Fruit fly (Drosophila melanogaster) whole organism, larva: Measurements from ENCODE around the gene Bruce.
"Not testable (repeated sequence)": the region's sequence is repeated elsewhere in the genome, so short reads cannot be mapped to it uniquely, and the experiment has no call there.

Experiments used
- noc ChIP-seq: fragments of 200-800 bp; sonication (Bioruptor generic); optimal IDR thresholded peaks from 3 replicates; lab custom pipeline; 2019; ENCODE audit warnings: missing biosample characterization, mild to moderate bottlenecking, missing genetic modification characterization, moderate library complexity

The Bruce gene

DNA sequence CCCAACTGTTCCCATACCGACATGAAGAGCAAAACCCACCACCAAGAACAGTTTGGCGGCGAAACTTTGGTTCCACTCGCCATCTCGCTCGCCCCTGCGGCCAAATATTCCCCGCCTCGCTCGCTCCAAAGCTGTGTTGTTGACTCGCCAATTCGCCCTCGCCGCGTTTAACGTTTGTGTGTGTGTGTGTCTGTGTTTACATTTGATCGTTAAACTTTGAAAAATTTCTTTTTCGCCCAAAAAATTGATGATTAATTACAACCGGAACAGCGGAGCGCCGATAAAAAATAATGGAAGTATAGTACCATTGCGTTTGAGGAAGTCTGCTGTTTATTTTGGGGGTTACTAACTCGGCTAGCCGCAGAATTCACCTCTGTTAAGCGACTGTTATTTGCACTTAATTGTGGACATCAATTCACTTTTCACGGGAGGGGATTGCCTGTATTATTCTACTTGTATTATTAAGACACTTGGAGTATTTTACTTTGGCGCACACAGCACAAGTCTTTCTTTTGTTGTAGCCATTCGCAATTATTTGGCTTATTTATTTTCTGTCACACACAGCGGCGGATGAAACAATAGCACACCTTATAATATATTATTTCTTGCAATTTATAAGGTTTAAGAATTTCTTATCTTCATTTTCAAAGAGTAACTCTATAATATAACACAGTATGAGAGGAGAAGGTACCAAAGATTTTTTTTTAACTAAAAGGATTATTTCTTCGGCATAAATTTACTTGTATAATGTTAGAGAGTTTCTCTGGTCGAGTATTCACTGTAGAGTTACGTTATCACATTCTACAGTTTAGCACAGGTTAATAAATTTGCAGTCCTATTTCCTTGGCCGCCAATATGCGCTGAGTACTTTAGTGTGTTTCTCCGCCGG is 19.8 kb upstream of the Bruce start:
- peak; percentile 84 for TF ChIP-seq noc (tag; lab: Kevin White, UChicago)

- no peak for TF ChIP-seq noc (tag; lab: Kevin White, UChicago)
Observed at dm6 chr3R:10349987-10350386, 18.8 kb upstream of the Bruce start, which contains the start of gene jumu. jumu (plus strand) TSS chr3R:10350182.

DNA sequence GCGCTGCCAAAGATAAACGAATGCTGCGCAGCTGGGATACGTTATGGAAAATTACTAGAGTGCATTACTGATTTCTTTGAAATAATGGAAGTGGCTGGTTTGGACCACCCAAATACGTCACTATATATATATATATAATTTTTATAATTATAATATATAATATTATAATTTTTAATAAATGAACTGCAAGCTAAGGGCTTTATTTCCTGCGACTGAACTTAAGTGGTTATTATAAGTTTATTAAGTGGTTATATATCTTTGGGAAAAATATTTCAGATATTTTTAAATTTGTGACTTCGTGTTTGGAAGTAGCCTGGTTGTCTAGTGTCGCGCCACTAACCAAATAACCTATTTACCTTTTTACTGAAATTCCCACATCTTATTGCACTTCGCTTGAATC is 17.3 kb upstream of the Bruce start, which contains the start of gene CG31406:
Gene CG31406 (plus strand): TSS at position 301 of the 400 bp plus-strand sequence.
- TF ChIP-seq noc (tag; lab: Kevin White, UChicago) = not testable (repeated sequence)

DNA sequence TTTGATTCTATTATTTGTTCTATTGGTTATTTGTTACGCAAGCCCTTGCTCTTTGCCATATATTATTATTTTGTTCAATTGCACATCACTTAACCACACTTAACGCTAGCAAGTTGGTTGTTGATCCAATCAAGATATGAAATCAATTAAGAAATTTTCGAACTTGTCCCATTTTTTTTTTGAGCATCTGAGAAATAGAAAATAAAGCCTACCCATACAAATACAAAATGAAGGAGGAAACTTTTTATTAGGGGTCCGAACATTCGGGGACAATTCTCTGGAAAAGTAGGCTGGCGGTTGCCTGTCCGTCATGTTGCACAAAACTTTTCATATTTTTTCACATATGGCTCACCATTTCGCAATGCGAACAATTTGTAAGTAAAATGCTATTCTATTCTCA is 9.5 kb upstream of the Bruce start, which contains the start of gene CG18545:
Gene CG18545 (plus strand): TSS at position 301 of the 400 bp plus-strand sequence.
- not testable (repeated sequence) for TF ChIP-seq noc (tag; lab: Kevin White, UChicago)

dm6 chr3R:10338042-10338441 is 6.9 kb upstream of the Bruce start, which contains the start of gene CG12592:
CG12592 (plus strand) TSS chr3R:10338342.
- not testable (repeated sequence) for TF ChIP-seq noc (tag; lab: Kevin White, UChicago)

DNA sequence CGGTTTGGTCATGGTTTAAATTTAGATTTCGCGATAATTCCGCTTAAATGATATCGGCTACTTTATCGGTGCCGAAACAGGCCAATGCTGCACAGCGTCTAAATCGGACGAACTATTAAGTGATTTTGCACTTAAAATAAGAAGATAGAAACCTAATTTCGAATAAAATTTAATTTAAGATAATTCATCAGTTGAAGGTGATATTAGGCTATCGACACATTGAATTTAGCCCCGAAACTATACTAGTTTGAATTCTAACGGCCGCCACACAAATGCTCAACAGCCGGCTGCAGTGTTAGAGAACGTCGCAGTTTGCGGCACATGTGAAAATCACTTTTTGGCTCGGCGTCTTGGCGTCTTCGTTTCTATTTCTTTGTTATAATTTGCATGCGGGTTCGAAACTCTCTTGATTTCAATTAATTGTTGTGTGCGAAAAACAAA is 1.7 kb upstream of the Bruce start, which contains the start of gene sle:
Gene sle (plus strand): TSS at position 293 of the 441 bp plus-strand sequence.
- no peak for TF ChIP-seq noc (tag; lab: Kevin White, UChicago)

DNA sequence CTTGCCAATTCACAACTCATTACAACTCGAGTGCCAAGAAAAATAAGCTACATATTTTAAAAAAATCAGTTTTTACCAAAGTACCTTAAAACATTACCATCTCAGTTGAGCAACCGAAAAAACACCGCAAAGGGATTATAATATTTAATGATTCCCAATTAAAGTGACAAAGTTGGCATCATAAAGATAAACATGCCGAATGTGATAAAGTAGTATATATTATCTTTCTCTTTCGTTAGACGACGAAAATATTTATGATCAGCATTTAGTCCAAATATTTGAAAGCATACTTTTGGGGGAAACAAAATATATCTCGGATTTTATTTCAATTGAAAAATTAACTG is 19.4 kb downstream of the Bruce start:
- no peak for TF ChIP-seq noc (tag; lab: Kevin White, UChicago)

DNA sequence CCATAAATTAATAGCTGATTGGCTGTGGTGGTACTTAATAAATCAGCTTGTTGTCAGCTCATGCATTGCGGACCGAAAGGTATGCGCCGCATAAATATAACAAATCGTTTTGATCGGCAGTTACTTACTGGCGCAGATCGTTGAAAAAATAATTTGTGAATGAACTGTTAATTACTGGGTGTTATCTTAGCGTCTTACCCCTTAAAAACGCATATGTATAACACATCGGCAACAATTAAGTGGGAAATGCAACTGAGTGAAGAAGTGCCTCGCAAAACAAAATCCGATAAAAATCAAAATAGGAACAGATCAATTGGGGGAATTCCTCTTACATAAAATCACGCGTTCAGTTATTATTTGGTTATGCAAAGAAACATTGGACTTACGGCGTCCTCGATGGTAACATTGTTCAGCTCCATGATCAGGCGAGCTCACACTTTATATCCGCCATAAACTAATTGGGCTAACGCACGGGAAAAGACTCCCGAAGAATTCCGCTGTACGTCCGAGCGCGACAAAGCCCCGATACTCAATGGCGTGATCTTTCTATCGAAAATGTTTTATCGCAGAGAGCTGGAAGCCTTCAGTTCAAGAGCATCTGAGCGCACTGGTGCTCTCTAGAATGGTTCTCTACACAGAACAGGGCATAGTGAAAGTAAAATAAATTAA is 19.9 kb downstream of the Bruce start, which contains the start of gene CG6293:
Gene CG6293 (minus strand): TSS at position 538 of the 669 bp plus-strand sequence.
- no peak for TF ChIP-seq noc (tag; lab: Kevin White, UChicago)

DNA sequence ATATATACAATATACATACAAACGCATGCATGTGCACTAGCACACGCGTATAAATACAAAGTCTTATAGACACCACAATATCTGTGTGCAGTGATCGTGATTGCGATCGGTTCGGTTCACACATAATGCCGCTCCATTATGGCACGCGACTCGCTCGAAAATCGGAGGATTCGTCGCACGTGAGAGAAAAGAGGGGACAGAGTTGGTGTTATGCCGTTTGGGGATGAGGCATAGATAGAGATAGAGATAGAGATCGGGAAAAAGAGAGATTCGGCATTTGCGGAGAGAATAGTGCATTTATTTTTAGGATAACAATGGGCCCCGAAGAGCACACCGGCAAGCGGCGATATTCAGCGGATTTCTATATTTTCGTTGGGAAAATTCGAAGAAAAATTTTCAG is 47.0 kb downstream of the Bruce start:
- TF ChIP-seq noc (tag; lab: Kevin White, UChicago) = no peak

dm6 chr3R:10283114-10283513 is 48.0 kb downstream of the Bruce start:
- no peak for TF ChIP-seq noc (tag; lab: Kevin White, UChicago)

dm6 chr3R:10282077-10282476 is 49.1 kb downstream of the Bruce start:
- TF ChIP-seq noc (tag; lab: Kevin White, UChicago) = no peak

DNA sequence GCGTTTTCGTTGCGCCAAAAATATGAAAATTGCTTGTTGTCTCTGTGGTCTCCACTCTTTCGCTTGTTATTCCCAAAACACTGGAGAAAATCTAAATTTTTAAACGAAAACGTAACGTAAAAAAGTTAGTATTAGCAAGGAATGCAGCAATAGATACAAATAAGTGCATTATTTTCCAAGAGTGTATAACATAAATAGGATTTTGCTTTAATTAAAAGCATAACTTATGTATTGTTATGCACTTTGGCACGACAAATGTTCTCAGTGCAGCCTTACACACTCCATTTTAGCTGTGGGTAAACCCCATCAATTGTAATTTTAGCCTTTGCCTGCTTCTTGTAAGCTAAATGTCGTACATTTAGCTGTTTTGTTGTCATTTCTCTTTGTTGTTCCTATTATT is 55.2 kb downstream of the Bruce start:
- TF ChIP-seq noc (tag; lab: Kevin White, UChicago) = no peak

DNA sequence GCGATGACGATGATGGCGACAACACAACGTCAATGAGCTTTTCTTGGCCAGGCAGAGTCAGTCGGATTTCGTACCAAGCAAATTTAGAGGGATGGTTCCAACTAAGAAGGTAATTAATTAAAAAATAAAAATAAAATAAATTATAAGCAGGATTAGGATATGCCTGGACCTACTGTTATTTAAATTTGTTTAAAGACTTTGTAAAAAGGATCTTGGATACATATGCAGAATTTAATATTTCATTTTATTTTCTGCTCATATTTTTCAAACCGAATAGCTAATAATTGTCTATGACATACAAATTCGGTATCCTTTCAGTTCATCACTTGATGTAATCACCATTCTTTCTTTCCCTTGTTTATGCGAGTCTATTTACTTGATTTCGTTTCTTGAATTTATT is 56.3 kb downstream of the Bruce start:
- TF ChIP-seq noc (tag; lab: Kevin White, UChicago) = no peak

DNA sequence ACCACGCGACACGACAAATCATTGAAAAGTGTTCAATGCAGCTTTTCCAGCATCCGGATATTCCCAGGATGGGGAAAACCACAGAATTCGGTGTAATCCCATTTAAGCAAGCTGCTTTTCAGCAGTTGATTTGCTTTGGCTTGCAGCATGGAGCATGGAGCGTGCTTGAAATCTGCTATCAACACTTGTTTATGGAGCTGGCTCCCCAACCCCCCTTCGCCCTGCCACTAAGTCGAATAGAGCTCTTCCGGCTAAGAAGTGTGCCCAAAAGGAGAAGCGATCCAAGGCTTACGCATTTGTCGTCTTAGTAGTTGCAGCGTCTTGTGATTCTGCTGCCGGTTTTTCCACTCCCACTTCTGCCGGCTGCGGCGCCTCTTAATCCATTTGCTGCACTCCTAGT is 56.8 kb downstream of the Bruce start:
- TF ChIP-seq noc (tag; lab: Kevin White, UChicago) = no peak

DNA sequence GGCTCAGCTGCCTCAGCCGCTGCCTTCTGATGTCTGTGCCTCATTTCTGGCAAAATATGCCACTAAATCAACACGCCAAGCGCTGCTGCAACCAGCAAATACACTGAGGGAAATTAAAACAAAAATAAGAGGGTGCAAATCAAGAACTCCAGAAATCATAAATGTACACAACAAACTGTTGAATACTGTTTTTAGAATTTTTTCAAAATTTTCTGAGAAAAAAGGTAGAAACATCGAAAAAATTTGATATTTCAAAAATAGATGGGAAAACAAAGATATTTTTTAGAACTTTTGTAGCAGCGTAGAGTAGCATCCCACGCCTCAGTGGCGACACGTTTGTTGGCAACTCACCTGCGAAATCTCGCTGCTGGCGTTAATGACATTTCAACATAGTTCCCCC is 58.5 kb downstream of the Bruce start:
- no peak for TF ChIP-seq noc (tag; lab: Kevin White, UChicago)

DNA sequence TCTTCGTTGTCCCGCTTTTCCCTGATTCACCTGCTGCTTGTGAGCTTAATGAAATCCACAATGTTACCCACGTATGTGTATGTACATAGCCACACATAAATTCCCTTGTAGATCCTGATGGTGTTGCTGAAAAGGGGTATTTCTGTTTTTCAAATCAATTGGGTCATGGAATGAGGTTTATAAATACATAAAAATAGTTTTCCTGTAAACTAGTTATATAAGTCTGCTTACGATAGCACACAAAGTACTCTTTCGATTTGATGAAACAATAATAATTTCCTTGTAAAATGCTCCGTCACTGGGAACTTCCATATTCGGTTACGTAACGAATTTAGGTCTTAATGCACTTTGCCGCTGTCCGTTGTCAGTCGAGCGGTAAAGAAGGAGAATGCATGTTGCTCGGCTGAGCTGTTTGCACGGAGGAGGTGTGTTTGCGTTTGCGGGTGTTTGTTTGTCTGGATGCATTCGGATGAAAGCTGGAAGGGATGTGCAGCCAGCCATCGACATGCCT is 61.2 kb downstream of the Bruce start:
- TF ChIP-seq noc (tag; lab: Kevin White, UChicago) = no peak
